Worm (Caenorhabditis elegans): ENCODE measurements around the gene sdz-5.

DNA sequence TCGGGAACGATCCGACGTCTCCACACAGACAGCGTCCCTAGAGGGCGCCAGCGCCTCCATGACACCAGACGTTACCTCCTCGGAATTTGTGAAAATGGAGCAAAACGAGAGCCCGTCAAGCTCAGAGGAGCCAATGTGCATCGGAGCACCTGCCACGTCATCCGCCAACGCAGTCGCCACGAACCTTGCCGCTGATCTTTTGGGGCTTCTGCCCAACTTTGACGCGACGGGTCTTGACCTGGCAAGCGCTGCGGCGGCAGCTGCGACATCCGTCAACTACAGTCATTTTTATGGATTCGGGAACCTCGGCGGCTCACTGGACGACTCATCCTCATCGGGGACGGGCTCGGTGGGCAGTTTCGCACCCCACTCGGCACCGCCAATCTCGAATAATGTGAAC is 23.1 kb upstream of the sdz-5 start:
- TF ChIP-seq unc-62 (GFP tag; optimal IDR thresholded peaks at IDR 0.05) (no peak), ztf-3 (GFP tag; optimal IDR thresholded peaks at IDR 0.05) (no peak), mcd-1 (GFP tag; IDR thresholded peaks at IDR 0.05) (0 out of 2 replicates have a peak, but pooled peaks have one; percentile 7), K12H6.12 (tag; optimal IDR thresholded peaks at IDR 0.05) (no peak), chd-7 (tag; optimal IDR thresholded peaks at IDR 0.05) (peak; percentile 6), lsy-27 (tag; optimal IDR thresholded peaks at IDR 0.05; ENCODE audit: borderline replicate concordance, insufficient read depth) (no peak), ceh-27 (GFP tag; optimal IDR thresholded peaks at IDR 0.05) (no peak), F55B11.4 (tag; optimal IDR thresholded peaks at IDR 0.05; ENCODE audit: borderline replicate concordance, insufficient read depth) (no peak)
